Worm (Caenorhabditis elegans): Measurements from ENCODE around the gene R11F4.1.
"Not testable (repeated sequence)": the region's sequence is repeated elsewhere in the genome, so short reads cannot be mapped to it uniquely, and the experiment has no call there.

Gene R11F4.1

ce11 chrII:4094030-4094846, 2.5 kb downstream of the R11F4.1 start:
- TF ChIP-seq unc-62 (GFP tag; optimal IDR thresholded peaks at IDR 0.05), result no peak

ce11 chrII:4098759-4099158, 7.0 kb downstream of the R11F4.1 start:
- TF ChIP-seq unc-62 (GFP tag; optimal IDR thresholded peaks at IDR 0.05), result no peak

ce11 chrII:4100485-4100884, 8.8 kb downstream of the R11F4.1 start, which contains the start of gene rhgf-2:
TSS of gene rhgf-2 (plus strand) at chrII:4100785.
- no peak for TF ChIP-seq unc-62 (GFP tag; optimal IDR thresholded peaks at IDR 0.05)

ce11 chrII:4102723-4103122, 11.0 kb downstream of the R11F4.1 start:
- no peak for TF ChIP-seq unc-62 (GFP tag; optimal IDR thresholded peaks at IDR 0.05)

- no peak for TF ChIP-seq unc-62 (GFP tag; optimal IDR thresholded peaks at IDR 0.05)
Measured at ce11 chrII:4107196-4107595, 15.5 kb downstream of the R11F4.1 start.

- no peak for TF ChIP-seq unc-62 (GFP tag; optimal IDR thresholded peaks at IDR 0.05)
Measured at ce11 chrII:4118508-4118907, 26.8 kb downstream of the R11F4.1 start.

ce11 chrII:4122899-4123298, 31.2 kb downstream of the R11F4.1 start:
- TF ChIP-seq unc-62 (GFP tag; optimal IDR thresholded peaks at IDR 0.05), result no peak

- TF ChIP-seq unc-62 (GFP tag; optimal IDR thresholded peaks at IDR 0.05), result no peak
Measured at ce11 chrII:4125239-4125638, 33.5 kb downstream of the R11F4.1 start.

- no peak for TF ChIP-seq unc-62 (GFP tag; optimal IDR thresholded peaks at IDR 0.05)
Measured at ce11 chrII:4129450-4129849, 37.7 kb downstream of the R11F4.1 start.

- no peak for TF ChIP-seq unc-62 (GFP tag; optimal IDR thresholded peaks at IDR 0.05)
Measured at ce11 chrII:4133332-4133731, 41.6 kb downstream of the R11F4.1 start.

ce11 chrII:4134688-4135087, 43.0 kb downstream of the R11F4.1 start:
- TF ChIP-seq unc-62 (GFP tag; optimal IDR thresholded peaks at IDR 0.05), result no peak

ce11 chrII:4135259-4135658, 43.5 kb downstream of the R11F4.1 start, which contains the start of gene ast-1:
TSS of gene ast-1 (minus strand) at chrII:4135359.
- TF ChIP-seq unc-62 (GFP tag; optimal IDR thresholded peaks at IDR 0.05), result not testable (repeated sequence)
